Fruit fly (Drosophila melanogaster): ENCODE measurements around the gene Mob2.

Mob2 gene

dm6 chr3L:11490539-11490938 lies 71.5 kb downstream of the Mob2 start:
- TF ChIP-seq pan (optimal IDR thresholded peaks at IDR 0.05) (no peak), CG8478 (optimal IDR thresholded peaks at IDR 0.05) (no peak), Dll (optimal IDR thresholded peaks at IDR 0.05) (no peak), psq (optimal IDR thresholded peaks at IDR 0.05) (no peak), usp (GFP tag; optimal IDR thresholded peaks at IDR 0.05) (no peak), EcR (GFP tag; optimal IDR thresholded peaks at IDR 0.05) (no peak)

dm6 chr3L:11489489-11489888 lies 72.5 kb downstream of the Mob2 start:
- TF ChIP-seq Dll (optimal IDR thresholded peaks at IDR 0.05): no peak
- TF ChIP-seq pan (optimal IDR thresholded peaks at IDR 0.05): no peak
- TF ChIP-seq EcR (GFP tag; optimal IDR thresholded peaks at IDR 0.05): no peak
- no peak for TF ChIP-seq usp (GFP tag; optimal IDR thresholded peaks at IDR 0.05)
- no peak for TF ChIP-seq psq (optimal IDR thresholded peaks at IDR 0.05)
- TF ChIP-seq CG8478 (optimal IDR thresholded peaks at IDR 0.05): no peak

DNA sequence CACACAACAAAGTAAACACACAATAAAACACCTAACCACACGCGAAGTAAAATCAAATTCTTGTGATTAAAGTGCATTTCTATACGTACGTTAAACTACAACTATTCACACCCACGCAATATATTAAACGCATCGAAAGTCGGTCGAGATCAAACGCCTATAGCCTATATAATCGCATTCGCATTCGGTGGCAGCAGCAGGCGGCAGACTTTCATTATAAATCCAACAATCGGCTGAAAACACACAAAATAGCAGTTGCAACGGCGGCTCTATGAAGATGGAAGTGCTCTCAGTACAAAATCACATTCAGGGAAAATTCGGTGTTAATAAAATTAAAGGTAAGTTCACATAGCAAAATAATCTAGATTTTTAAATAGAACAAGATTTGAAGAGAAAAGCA lies 73.8 kb downstream of the Mob2 start:
- TF ChIP-seq usp (GFP tag; optimal IDR thresholded peaks at IDR 0.05): no peak
- no peak for TF ChIP-seq EcR (GFP tag; optimal IDR thresholded peaks at IDR 0.05)
- TF ChIP-seq Dll (optimal IDR thresholded peaks at IDR 0.05): no peak
- TF ChIP-seq psq (optimal IDR thresholded peaks at IDR 0.05): no peak
- no peak for TF ChIP-seq CG8478 (optimal IDR thresholded peaks at IDR 0.05)
- no peak for TF ChIP-seq pan (optimal IDR thresholded peaks at IDR 0.05)

- TF ChIP-seq usp (GFP tag; optimal IDR thresholded peaks at IDR 0.05): no peak
- no peak for TF ChIP-seq psq (optimal IDR thresholded peaks at IDR 0.05)
- no peak for TF ChIP-seq EcR (GFP tag; optimal IDR thresholded peaks at IDR 0.05)
- peak; percentile 82 for TF ChIP-seq Dll (optimal IDR thresholded peaks at IDR 0.05)
- no peak for TF ChIP-seq pan (optimal IDR thresholded peaks at IDR 0.05)
- no peak for TF ChIP-seq CG8478 (optimal IDR thresholded peaks at IDR 0.05)
These were observed 74.6 kb downstream of the Mob2 start, which contains the start of gene chrb for dm6 chr3L:11487327-11487973. TSS of gene chrb (plus strand) at chr3L:11487550.

dm6 chr3L:11485956-11486609 lies 76.0 kb downstream of the Mob2 start:
- TF ChIP-seq CG8478 (optimal IDR thresholded peaks at IDR 0.05): no peak

dm6 chr3L:11484483-11484882 lies 77.5 kb downstream of the Mob2 start:
- TF ChIP-seq pan (optimal IDR thresholded peaks at IDR 0.05) (no peak), Dll (optimal IDR thresholded peaks at IDR 0.05) (no peak), psq (optimal IDR thresholded peaks at IDR 0.05) (no peak), EcR (GFP tag; optimal IDR thresholded peaks at IDR 0.05) (no peak), CG8478 (optimal IDR thresholded peaks at IDR 0.05) (no peak), usp (GFP tag; optimal IDR thresholded peaks at IDR 0.05) (no peak)

dm6 chr3L:11483135-11483534 lies 78.9 kb downstream of the Mob2 start:
- TF ChIP-seq psq (optimal IDR thresholded peaks at IDR 0.05) (no peak), usp (GFP tag; optimal IDR thresholded peaks at IDR 0.05) (no peak), Dll (optimal IDR thresholded peaks at IDR 0.05) (no peak), pan (optimal IDR thresholded peaks at IDR 0.05) (no peak)

- no peak for TF ChIP-seq psq (optimal IDR thresholded peaks at IDR 0.05)
- no peak for TF ChIP-seq Dll (optimal IDR thresholded peaks at IDR 0.05)
- TF ChIP-seq pan (optimal IDR thresholded peaks at IDR 0.05): no peak
- TF ChIP-seq EcR (GFP tag; optimal IDR thresholded peaks at IDR 0.05): no peak
- TF ChIP-seq usp (GFP tag; optimal IDR thresholded peaks at IDR 0.05): no peak
These were observed 81.7 kb downstream of the Mob2 start for dm6 chr3L:11480304-11480703.

dm6 chr3L:11474658-11475057 lies 87.4 kb downstream of the Mob2 start, which contains the start of gene Vha16-2:
TSS of gene Vha16-2 (plus strand) at chr3L:11474958.
- TF ChIP-seq psq (optimal IDR thresholded peaks at IDR 0.05) (no peak), usp (GFP tag; optimal IDR thresholded peaks at IDR 0.05) (no peak)

- TF ChIP-seq CG8478 (optimal IDR thresholded peaks at IDR 0.05) (no peak), usp (GFP tag; optimal IDR thresholded peaks at IDR 0.05) (no peak), Dll (optimal IDR thresholded peaks at IDR 0.05) (no peak), EcR (GFP tag; optimal IDR thresholded peaks at IDR 0.05) (no peak), pan (optimal IDR thresholded peaks at IDR 0.05) (no peak), psq (optimal IDR thresholded peaks at IDR 0.05) (no peak)
These were observed 89.0 kb downstream of the Mob2 start, which contains the start of gene Vha16-3 for dm6 chr3L:11472991-11473390. TSS of gene Vha16-3 (plus strand) at chr3L:11473291.

Measured in whole organism.